Worm (Caenorhabditis elegans) whole organism, L1 larva: Measurements from ENCODE around the gene M03D4.4.

Source experiments
- ama-1 ChIP-seq: fragments of 150-350 bp; optimal IDR thresholded peaks from 2 replicates; lab custom pipeline; 2014
- egl-27 ChIP-seq, 2 experiments: fragments of 150-350 bp in 1 of 2; sonication (generic microtip); optimal IDR thresholded peaks; 3 replicates each; lab custom pipeline; 2017 to 2018; ENCODE audit warnings: missing biosample characterization in 2 of 2, missing genetic modification characterization in 2 of 2, missing genetic modification reagents in 2 of 2
- lin-15B ChIP-seq: fragments of 150-350 bp; sonication (generic microtip); optimal IDR thresholded peaks from 3 replicates; lab custom pipeline; 2014; ENCODE audit warnings: missing biosample characterization, missing genetic modification characterization
- nhr-237 ChIP-seq: fragments of 150-350 bp; optimal IDR thresholded peaks from 2 replicates; lab custom pipeline; 2014; ENCODE audit warnings: missing biosample characterization, missing genetic modification characterization
- nhr-76 ChIP-seq: sonication (generic microtip); optimal IDR thresholded peaks from 2 replicates; lab custom pipeline; 2017; ENCODE audit warnings: missing biosample characterization, missing genetic modification characterization
- snpc-4 ChIP-seq: fragments of 150-350 bp; optimal IDR thresholded peaks from 2 replicates; lab custom pipeline; 2014; ENCODE audit warnings: missing biosample characterization, missing genetic modification characterization
- tlp-1 ChIP-seq: fragments of 150-350 bp; optimal IDR thresholded peaks from 2 replicates; lab custom pipeline; 2014; ENCODE audit warnings: missing biosample characterization, missing genetic modification characterization
- unc-130 ChIP-seq: fragments of 150-350 bp; optimal IDR thresholded peaks from 2 replicates; lab custom pipeline; 2017; ENCODE audit warnings: missing biosample characterization, missing genetic modification characterization, inconsistent platforms

- no peak for TF ChIP-seq snpc-4 (tag; lab: Kevin White, UChicago)
- no peak for TF ChIP-seq egl-27 (tag; optimal IDR thresholded peaks at IDR 0.05; lab: Kevin White, UChicago)
- TF ChIP-seq nhr-237 (tag; lab: Kevin White, UChicago) = no peak
- no peak for TF ChIP-seq tlp-1
- no peak for TF ChIP-seq unc-130 (tag; lab: Kevin White, UChicago)
- TF ChIP-seq nhr-76 (tag; lab: Kevin White, UChicago) = no peak
- TF ChIP-seq lin-15B (tag; lab: Kevin White, UChicago) = no peak
- no peak for TF ChIP-seq ama-1 (lab: Kevin White, UChicago)
These were observed 18.9 kb upstream of the M03D4.4 start for ce11 chrIV:6145984-6146383.
